Worm (Caenorhabditis elegans) whole organism, young adult: Measurements from ENCODE around the gene tag-340.

ENCODE experiments used
- B0035.1 ChIP-seq: sonication (generic microtip); optimal IDR thresholded peaks from 2 replicates; lab custom pipeline; 2016; ENCODE audit warnings: missing genetic modification characterization, mild to moderate bottlenecking, missing compliant biosample characterization, missing genotype, missing genetic modification reagents
- B0261.1 ChIP-seq: sonication (generic microtip); optimal IDR thresholded peaks from 2 replicates; lab custom pipeline; 2016; ENCODE audit warnings: mild to moderate bottlenecking, missing genetic modification characterization, moderate library complexity, missing compliant biosample characterization
- B0336.3 ChIP-seq: fragments of 200-800 bp; sonication (Bioruptor generic); IDR thresholded peaks from 2 replicates; pipeline ENCODE4 v1.3.6; 2022; ENCODE audit warnings: missing genetic modification characterization, missing compliant biosample characterization
- C17E4.6 ChIP-seq: fragments of 200-800 bp; sonication (Bioruptor generic); IDR thresholded peaks from 2 replicates; pipeline ENCODE4 v1.3.6; 2022; ENCODE audit warnings: missing genetic modification reagents, missing genetic modification characterization, missing compliant biosample characterization
- D2030.7 ChIP-seq: fragments of 200-800 bp; sonication (Bioruptor generic); IDR thresholded peaks from 2 replicates; pipeline ENCODE4 v1.3.6; 2022; ENCODE audit warnings: missing genetic modification reagents, missing genetic modification characterization, missing compliant biosample characterization
- F22D6.2 ChIP-seq: sonication (generic microtip); optimal IDR thresholded peaks from 2 replicates; lab custom pipeline; 2016; ENCODE audit warnings: mild to moderate bottlenecking, missing genetic modification characterization, missing compliant biosample characterization
- F23B12.7 ChIP-seq: sonication (generic microtip); optimal IDR thresholded peaks from 2 replicates; lab custom pipeline; 2017; ENCODE audit warnings: missing genetic modification characterization, mild to moderate bottlenecking, missing compliant biosample characterization, antibody characterized with exemption, moderate library complexity; ENCODE audit not compliant: insufficient read depth
- F49E8.2 ChIP-seq: sonication (generic microtip); optimal IDR thresholded peaks from 3 replicates; lab custom pipeline; 2017; ENCODE audit warnings: missing genetic modification characterization, mild to moderate bottlenecking, missing compliant biosample characterization, antibody characterized with exemption, moderate library complexity; ENCODE audit not compliant: insufficient read depth
- T07F8.4 ChIP-seq: sonication (generic microtip); optimal IDR thresholded peaks from 2 replicates; lab custom pipeline; 2016; ENCODE audit warnings: mild to moderate bottlenecking, missing genetic modification characterization, moderate library complexity, missing compliant biosample characterization
- Y53G8AR.9 ChIP-seq: fragments of 200-800 bp; sonication (Bioruptor generic); conservative IDR thresholded peaks from 2 replicates; pipeline ENCODE4 v1.3.6; 2022; ENCODE audit warnings: missing genetic modification reagents, missing genetic modification characterization, missing compliant biosample characterization
- Y56A3A.18 ChIP-seq: fragments of 200-800 bp; sonication (Bioruptor generic); IDR thresholded peaks from 2 replicates; pipeline ENCODE4 v1.3.6; 2022; ENCODE audit warnings: missing genetic modification reagents, missing genetic modification characterization, missing compliant biosample characterization
- ZK185.1 ChIP-seq: sonication (generic microtip); optimal IDR thresholded peaks from 2 replicates; lab custom pipeline; 2016; ENCODE audit warnings: mild to moderate bottlenecking, missing genetic modification characterization, missing compliant biosample characterization; ENCODE audit not compliant: poor library complexity, severe bottlenecking
- ama-1 ChIP-seq, 3 experiments: fragments of 150-350 bp in 1 of 3; sonication (generic microtip) in 2 of 3; optimal IDR thresholded peaks; 2 replicates each; lab custom pipeline; 2014 to 2018; ENCODE audit warnings: missing biosample characterization in 2 of 3, missing genetic modification characterization in 2 of 3, missing genetic modification reagents in 2 of 3
- athp-1 ChIP-seq: sonication (generic microtip); optimal IDR thresholded peaks from 2 replicates; lab custom pipeline; 2017; ENCODE audit warnings: mild to moderate bottlenecking, missing genetic modification characterization, missing compliant biosample characterization
- attf-6 ChIP-seq: fragments of 200-800 bp; sonication (Bioruptor generic); IDR thresholded peaks from 2 replicates; pipeline ENCODE4 v1.3.6; 2022; ENCODE audit warnings: missing genetic modification reagents, missing genetic modification characterization, missing compliant biosample characterization
- cebp-1 ChIP-seq, 2 experiments: fragments of 200-800 bp in 1 of 2; sonication (Bioruptor generic) in 1 of 2; sonication (generic microtip) in 1 of 2; IDR thresholded peaks in 1 of 2; optimal IDR thresholded peaks in 1 of 2; 2 replicates each; pipeline versions ENCODE4 v1.3.6 to Lab custom; 2017 to 2022; ENCODE audit warnings: missing compliant biosample characterization in 2 of 2, missing genetic modification characterization in 2 of 2, mild to moderate bottlenecking in 1 of 2, missing genetic modification reagents in 1 of 2, moderate library complexity in 1 of 2
- ceh-100 ChIP-seq: fragments of 200-800 bp; sonication (Bioruptor generic); IDR thresholded peaks from 2 replicates; pipeline ENCODE4 v1.3.6; 2022; ENCODE audit warnings: missing genetic modification reagents, missing genetic modification characterization, missing compliant biosample characterization
- ceh-27 ChIP-seq: fragments of 200-800 bp; sonication (Bioruptor generic); optimal IDR thresholded peaks from 2 replicates; lab custom pipeline; 2018; ENCODE audit warnings: mild to moderate bottlenecking, missing genetic modification characterization, moderate library complexity, missing compliant biosample characterization
- ceh-40 ChIP-seq: fragments of 200-800 bp; sonication (Bioruptor generic); IDR thresholded peaks from 2 replicates; pipeline ENCODE4 v1.3.6; 2022; ENCODE audit warnings: missing genetic modification characterization, missing compliant biosample characterization
- ceh-79 ChIP-seq: sonication (generic microtip); optimal IDR thresholded peaks from 2 replicates; lab custom pipeline; 2017; ENCODE audit warnings: mild to moderate bottlenecking, missing genetic modification characterization, missing compliant biosample characterization
- dpl-1 ChIP-seq: fragments of 150-350 bp; optimal IDR thresholded peaks from 2 replicates; lab custom pipeline; 2014; ENCODE audit warnings: missing biosample characterization, missing genetic modification reagents, missing genetic modification characterization
- egrh-3 ChIP-seq: fragments of 200-800 bp; sonication (Bioruptor generic); IDR thresholded peaks from 2 replicates; pipeline ENCODE4 v1.3.6; 2022; ENCODE audit warnings: missing genetic modification reagents, missing genetic modification characterization, missing compliant biosample characterization
- ekl-4 ChIP-seq: fragments of 200-800 bp; sonication (Bioruptor generic); IDR thresholded peaks from 2 replicates; pipeline ENCODE4 v1.3.6; 2022; ENCODE audit warnings: missing genetic modification reagents, missing genetic modification characterization, missing compliant biosample characterization
- him-1 ChIP-seq: sonication (generic microtip); optimal IDR thresholded peaks from 2 replicates; lab custom pipeline; 2016; ENCODE audit warnings: missing genotype, missing genetic modification reagents, missing genetic modification characterization, missing compliant biosample characterization
- hlh-12 ChIP-seq: sonication (generic microtip); optimal IDR thresholded peaks from 2 replicates; lab custom pipeline; 2016; ENCODE audit warnings: missing genetic modification characterization, missing compliant biosample characterization
- hlh-26 ChIP-seq: fragments of 200-800 bp; sonication (Bioruptor generic); conservative IDR thresholded peaks from 2 replicates; pipeline ENCODE4 v1.3.6; 2022; ENCODE audit warnings: missing genetic modification reagents, missing genetic modification characterization, missing compliant biosample characterization
- hrde-1 ChIP-seq: sonication (generic microtip); optimal IDR thresholded peaks from 2 replicates; lab custom pipeline; 2016; ENCODE audit warnings: missing genetic modification characterization, mild to moderate bottlenecking, missing compliant biosample characterization, moderate library complexity, missing genotype, missing genetic modification reagents, borderline replicate concordance
- let-607 ChIP-seq, 2 experiments: fragments of 200-800 bp in 1 of 2; sonication (Bioruptor generic) in 1 of 2; sonication (generic microtip) in 1 of 2; optimal IDR thresholded peaks; 2 replicates each; lab custom pipeline; 2016 to 2018; ENCODE audit warnings: mild to moderate bottlenecking in 2 of 2, missing compliant biosample characterization in 2 of 2, missing genetic modification characterization in 2 of 2, moderate library complexity in 2 of 2, missing genotype in 1 of 2
- lin-35 ChIP-seq, 3 experiments: fragments of 150-350 bp in 2 of 3; sonication (generic microtip) in 1 of 3; optimal IDR thresholded peaks; 2 replicates each; lab custom pipeline; 2014 to 2018; ENCODE audit warnings: missing biosample characterization in 3 of 3, missing genetic modification characterization in 3 of 3, missing genetic modification reagents in 3 of 3
- lsl-1 ChIP-seq: fragments of 200-800 bp; sonication (Bioruptor generic); optimal IDR thresholded peaks from 2 replicates; lab custom pipeline; 2018; ENCODE audit warnings: mild to moderate bottlenecking, missing genetic modification characterization, moderate library complexity, missing compliant biosample characterization
- madf-10 ChIP-seq: sonication (generic microtip); optimal IDR thresholded peaks from 2 replicates; lab custom pipeline; 2016; ENCODE audit warnings: mild to moderate bottlenecking, missing genetic modification characterization, missing compliant biosample characterization
- madf-6 ChIP-seq: fragments of 200-800 bp; sonication (Bioruptor generic); IDR thresholded peaks from 2 replicates; pipeline ENCODE4 v1.3.6; 2022; ENCODE audit warnings: missing genetic modification reagents, missing genetic modification characterization, missing compliant biosample characterization
- nfyb-1 ChIP-seq: fragments of 200-800 bp; sonication (Bioruptor generic); IDR thresholded peaks from 2 replicates; pipeline ENCODE4 v1.3.6; 2022; ENCODE audit warnings: missing genetic modification reagents, missing genetic modification characterization, missing compliant biosample characterization
- nhr-80 ChIP-seq: sonication (generic microtip); optimal IDR thresholded peaks from 2 replicates; lab custom pipeline; 2016; ENCODE audit warnings: missing genetic modification characterization, missing compliant biosample characterization
- repo-1 ChIP-seq: sonication (generic microtip); optimal IDR thresholded peaks from 2 replicates; lab custom pipeline; 2017; ENCODE audit warnings: mild to moderate bottlenecking, missing genetic modification characterization, missing compliant biosample characterization
- snpc-4 ChIP-seq, 5 experiments: fragments of 150-350 bp in 1 of 5; sonication (generic microtip) in 4 of 5; optimal IDR thresholded peaks; 2 replicates each; lab custom pipeline; 2014 to 2018; ENCODE audit warnings: missing genetic modification characterization in 5 of 5, missing biosample characterization in 3 of 5, antibody characterized with exemption in 2 of 5, mild to moderate bottlenecking in 2 of 5, missing compliant biosample characterization in 2 of 5, missing genotype in 2 of 5, moderate library complexity in 2 of 5, missing genetic modification reagents in 1 of 5
- sptf-2 ChIP-seq: fragments of 200-800 bp; sonication (Bioruptor generic); optimal IDR thresholded peaks from 2 replicates; lab custom pipeline; 2018; ENCODE audit warnings: mild to moderate bottlenecking, missing genetic modification characterization, missing compliant biosample characterization
- tbx-9 ChIP-seq: sonication (generic microtip); optimal IDR thresholded peaks from 2 replicates; lab custom pipeline; 2016; ENCODE audit warnings: borderline replicate concordance, missing genetic modification characterization, inconsistent platforms, missing compliant biosample characterization
- tlf-1 ChIP-seq: fragments of 200-800 bp; sonication (Bioruptor generic); optimal IDR thresholded peaks from 2 replicates; lab custom pipeline; 2018; ENCODE audit warnings: mild to moderate bottlenecking, missing genetic modification characterization, missing compliant biosample characterization
- unc-130 ChIP-seq: sonication (generic microtip); optimal IDR thresholded peaks from 2 replicates; lab custom pipeline; 2016; ENCODE audit warnings: missing genetic modification reagents, missing genetic modification characterization, missing compliant biosample characterization
- xnd-1 ChIP-seq: sonication (generic microtip); optimal IDR thresholded peaks from 2 replicates; lab custom pipeline; 2016; ENCODE audit warnings: missing genotype, missing genetic modification reagents, missing genetic modification characterization, missing compliant biosample characterization
- zfh-2 ChIP-seq: fragments of 200-800 bp; sonication (Bioruptor generic); conservative IDR thresholded peaks from 2 replicates; pipeline ENCODE4 v1.3.6; 2022; ENCODE audit warnings: missing genetic modification reagents, missing genetic modification characterization, missing compliant biosample characterization

tag-340 gene

ce11 chrIII:4878281-4878680, 22.0 kb upstream of the tag-340 start, which contains the start of the genes tost-1 and arx-6 (continued):
- TF ChIP-seq F23B12.7 (tag; lab: Kevin White, UChicago) (no peak), tbx-9 (tag; lab: Kevin White, UChicago) (no peak), egrh-3 (no peak), ceh-27 (GFP tag; lab: Kevin White, UChicago) (no peak), hrde-1 (tag; lab: Kevin White, UChicago) (no peak), him-1 (tag; lab: Kevin White, UChicago) (peak; percentile 15), Y56A3A.18 (GFP tag; lab: Robert Waterston, UW) (no peak), nhr-80 (tag; lab: Kevin White, UChicago) (no peak), snpc-4 (GFP tag; optimal IDR thresholded peaks at IDR 0.05; lab: Kevin White, UChicago) (no peak), snpc-4 (tag; optimal IDR thresholded peaks at IDR 0.05; lab: Kevin White, UChicago) (no peak), dpl-1 (peak; percentile 44), D2030.7 (peak; percentile 48; the same call in 1 of the 2 replicates), tlf-1 (GFP tag; lab: Kevin White, UChicago) (no peak), madf-6 (peak; percentile 63)

- TF ChIP-seq xnd-1 (tag; lab: Kevin White, UChicago) = peak; percentile 11
- TF ChIP-seq sptf-2 = no peak
- no peak for TF ChIP-seq nfyb-1 (GFP tag; lab: Robert Waterston, UW)
- peak; percentile 36 for TF ChIP-seq F49E8.2 (tag; lab: Kevin White, UChicago)
- 0 out of 2 replicates have a peak, but pooled peaks have one; percentile 26 for TF ChIP-seq B0336.3 (GFP tag; lab: Robert Waterston, UW)
- no peak for TF ChIP-seq him-1 (tag; lab: Kevin White, UChicago)
- 0 out of 2 replicates have a peak, but pooled peaks have one; percentile 37 for TF ChIP-seq Y53G8AR.9 (GFP tag; lab: Robert Waterston, UW)
- no peak for TF ChIP-seq ZK185.1
- TF ChIP-seq madf-6 = peak; percentile 42; the same call in 1 of the 2 replicates
- 0 out of 2 replicates have a peak, but pooled peaks have one; percentile 20 for TF ChIP-seq ekl-4
- TF ChIP-seq lin-35 (GFP tag; optimal IDR thresholded peaks at IDR 0.05; lab: Kevin White, UChicago) = no peak
- TF ChIP-seq, all 124 proteins: peak for 6
Measured at ce11 chrIII:4879445-4879844, 20.9 kb upstream of the tag-340 start, which contains the start of gene C35D10.1. Gene C35D10.1 (plus strand): TSS chrIII:4879745.

- TF ChIP-seq athp-1 (tag; lab: Kevin White, UChicago) (no peak), ceh-100 (no peak), attf-6 (no peak), repo-1 (no peak), B0261.1 (tag; lab: Kevin White, UChicago) (no peak), T07F8.4 (tag; lab: Kevin White, UChicago) (no peak), cebp-1 (GFP tag; IDR thresholded peaks at IDR 0.05; lab: Robert Waterston, UW) (no peak), cebp-1 (tag; optimal IDR thresholded peaks at IDR 0.05; lab: Kevin White, UChicago) (no peak), nhr-80 (tag; lab: Kevin White, UChicago) (peak; percentile 32)
Measured at ce11 chrIII:4881955-4882354, 18.4 kb upstream of the tag-340 start.

ce11 chrIII:4883429-4883828, 16.9 kb upstream of the tag-340 start, which contains the start of gene clec-5:
Gene clec-5 (minus strand): TSS chrIII:4883606.
- no peak for TF ChIP-seq zfh-2 (GFP tag; lab: Robert Waterston, UW)
- TF ChIP-seq ekl-4 = no peak
- no peak for TF ChIP-seq F22D6.2
- no peak for TF ChIP-seq hlh-26
- TF ChIP-seq ceh-79 (tag; lab: Kevin White, UChicago) = no peak
- no peak for TF ChIP-seq hlh-12 (tag; lab: Kevin White, UChicago)
- no peak for TF ChIP-seq B0035.1 (tag; lab: Kevin White, UChicago)
- no peak for TF ChIP-seq unc-130 (GFP tag; lab: Kevin White, UChicago)
- no peak for TF ChIP-seq ceh-40 (GFP tag; lab: Robert Waterston, UW)
- TF ChIP-seq C17E4.6 (GFP tag; lab: Robert Waterston, UW) = no peak
- no peak for TF ChIP-seq ama-1 (optimal IDR thresholded peaks at IDR 0.05; lab: Kevin White, UChicago)
- no peak for TF ChIP-seq ama-1 (GFP tag; optimal IDR thresholded peaks at IDR 0.05; lab: Kevin White, UChicago)
- no peak for TF ChIP-seq egrh-3
- TF ChIP-seq lsl-1 (GFP tag; lab: Kevin White, UChicago) = no peak
- TF ChIP-seq madf-10 (tag; lab: Kevin White, UChicago) = no peak
- no peak for TF ChIP-seq let-607 (tag; optimal IDR thresholded peaks at IDR 0.05; lab: Kevin White, UChicago)
